Worm (Caenorhabditis elegans) whole organism, L4 larva: ENCODE data around the gene dgtr-1.

Experiments
- F37D6.2 ChIP-seq: sonication (generic microtip); optimal IDR thresholded peaks from 2 replicates; lab custom pipeline; 2016; ENCODE audit warnings: mild to moderate bottlenecking, missing genetic modification characterization, missing compliant biosample characterization
- R02D3.7 ChIP-seq: fragments of 150-350 bp; sonication (generic microtip); optimal IDR thresholded peaks from 3 replicates; lab custom pipeline; 2014; ENCODE audit warnings: missing biosample characterization, missing genetic modification characterization
- T20F7.1 ChIP-seq: fragments of 200-800 bp; sonication (Bioruptor generic); optimal IDR thresholded peaks from 2 replicates; lab custom pipeline; 2018; ENCODE audit warnings: mild to moderate bottlenecking, missing genetic modification characterization, missing compliant biosample characterization
- Y105C5A.15 ChIP-seq: fragments of 200-800 bp; sonication (Bioruptor generic); IDR thresholded peaks from 2 replicates; pipeline ENCODE4 v1.3.6; 2022; ENCODE audit warnings: missing genetic modification characterization, missing compliant biosample characterization
- ZK546.5 ChIP-seq, 2 experiments: sonication (generic microtip); optimal IDR thresholded peaks; 2 replicates each; lab custom pipeline; 2017; ENCODE audit warnings: missing biosample characterization in 2 of 2, missing genetic modification characterization in 2 of 2
- aha-1 ChIP-seq: fragments of 150-350 bp; peaks from one replicate; lab custom pipeline; 2014; ENCODE audit warnings: missing biosample characterization, missing genetic modification characterization
- ama-1 ChIP-seq: fragments of 150-350 bp; optimal IDR thresholded peaks from 2 replicates; lab custom pipeline; 2014; ENCODE audit warnings: inconsistent platforms, mixed read lengths
- arid-1 ChIP-seq: fragments of 200-800 bp; sonication (Bioruptor generic); conservative IDR thresholded peaks from 2 replicates; pipeline ENCODE4 v1.3.6; 2022; ENCODE audit warnings: missing genetic modification reagents, missing genetic modification characterization, missing compliant biosample characterization
- ceh-62 ChIP-seq: sonication (generic microtip); optimal IDR thresholded peaks from 2 replicates; lab custom pipeline; 2017; ENCODE audit warnings: missing biosample characterization, missing genetic modification characterization
- ces-1 ChIP-seq: fragments of 150-350 bp; sonication (generic microtip); optimal IDR thresholded peaks from 4 replicates; lab custom pipeline; 2014; ENCODE audit warnings: missing biosample characterization, missing genetic modification reagents, missing genetic modification characterization
- daf-16 ChIP-seq, 3 experiments: sonication (generic microtip); optimal IDR thresholded peaks; 2 replicates each; lab custom pipeline; 2016 to 2017; ENCODE audit warnings: missing genetic modification characterization in 3 of 3, missing genetic modification reagents in 3 of 3, mild to moderate bottlenecking in 2 of 3, missing compliant biosample characterization in 2 of 3, missing biosample characterization in 1 of 3, moderate library complexity in 1 of 3
- daf-19 ChIP-seq: fragments of 200-800 bp; sonication (Bioruptor generic); conservative IDR thresholded peaks from 2 replicates; pipeline ENCODE4 v1.3.6; 2022; ENCODE audit warnings: missing genetic modification characterization, missing compliant biosample characterization
- egl-43 ChIP-seq: fragments of 200-800 bp; sonication (Bioruptor generic); IDR thresholded peaks from 2 replicates; pipeline ENCODE4 v1.3.6; 2022; ENCODE audit warnings: missing genetic modification reagents, missing genetic modification characterization, missing compliant biosample characterization
- fos-1 ChIP-seq: fragments of 150-350 bp; optimal IDR thresholded peaks from 2 replicates; lab custom pipeline; 2014; ENCODE audit warnings: missing biosample characterization, missing genetic modification characterization
- hif-1 ChIP-seq, 2 experiments: sonication (generic microtip); optimal IDR thresholded peaks; 2 replicates each; lab custom pipeline; 2016 to 2017; ENCODE audit warnings: missing compliant biosample characterization in 2 of 2, missing genetic modification characterization in 2 of 2, missing genetic modification reagents in 2 of 2, missing genotype in 2 of 2, mild to moderate bottlenecking in 1 of 2
- hlh-11 ChIP-seq: fragments of 200-800 bp; sonication (Bioruptor generic); optimal IDR thresholded peaks from 2 replicates; lab custom pipeline; 2018; ENCODE audit warnings: mild to moderate bottlenecking, missing genetic modification characterization, missing compliant biosample characterization
- hlh-30 ChIP-seq: sonication (generic microtip); optimal IDR thresholded peaks from 2 replicates; lab custom pipeline; 2017; ENCODE audit warnings: antibody characterized with exemption, mild to moderate bottlenecking, missing genetic modification characterization, missing compliant biosample characterization; ENCODE audit not compliant: insufficient read depth
- hmg-1.1 ChIP-seq: fragments of 200-800 bp; sonication (Bioruptor generic); IDR thresholded peaks from 2 replicates; pipeline ENCODE4 v1.3.6; 2022; ENCODE audit warnings: missing genetic modification reagents, missing genetic modification characterization, missing compliant biosample characterization
- lin-39 ChIP-seq: fragments of 150-350 bp; optimal IDR thresholded peaks from 2 replicates; lab custom pipeline; 2014; ENCODE audit warnings: missing biosample characterization, missing genetic modification reagents, missing genetic modification characterization
- lsy-2 ChIP-seq, 2 experiments: fragments of 150-350 bp in 1 of 2; sonication (generic microtip) in 1 of 2; optimal IDR thresholded peaks; 2 replicates each; lab custom pipeline; 2014 to 2017; ENCODE audit warnings: missing biosample characterization in 2 of 2, missing genetic modification characterization in 2 of 2
- madf-5 ChIP-seq, 2 experiments: fragments of 200-800 bp; sonication (Bioruptor generic); IDR thresholded peaks; 2 replicates each; pipeline ENCODE4 v1.3.6; 2022; ENCODE audit warnings: missing compliant biosample characterization in 2 of 2, missing genetic modification characterization in 2 of 2
- mep-1 ChIP-seq: fragments of 150-350 bp; sonication (generic microtip); optimal IDR thresholded peaks from 3 replicates; lab custom pipeline; 2014; ENCODE audit warnings: missing biosample characterization, missing genetic modification characterization
- mes-2 ChIP-seq: sonication (generic microtip); optimal IDR thresholded peaks from 2 replicates; lab custom pipeline; 2016; ENCODE audit warnings: missing genotype, mild to moderate bottlenecking, missing genetic modification characterization, missing compliant biosample characterization; ENCODE audit not compliant: poor library complexity, severe bottlenecking
- mxl-2 ChIP-seq: fragments of 200-800 bp; sonication (Bioruptor generic); conservative IDR thresholded peaks from 2 replicates; pipeline ENCODE4 v1.3.6; 2022; ENCODE audit warnings: missing genetic modification reagents, missing genetic modification characterization, missing compliant biosample characterization
- mxl-3 ChIP-seq: fragments of 200-800 bp; sonication (Bioruptor generic); optimal IDR thresholded peaks from 2 replicates; lab custom pipeline; 2018; ENCODE audit warnings: mild to moderate bottlenecking, missing genetic modification characterization, missing compliant biosample characterization
- nhr-102 ChIP-seq: sonication (generic microtip); optimal IDR thresholded peaks from 2 replicates; lab custom pipeline; 2016; ENCODE audit warnings: mild to moderate bottlenecking, missing genetic modification characterization, moderate library complexity, missing compliant biosample characterization
- nhr-11 ChIP-seq: fragments of 150-350 bp; optimal IDR thresholded peaks from 2 replicates; lab custom pipeline; 2014; ENCODE audit warnings: missing biosample characterization, missing genetic modification characterization
- nhr-237 ChIP-seq: sonication (generic microtip); optimal IDR thresholded peaks from 2 replicates; lab custom pipeline; 2017; ENCODE audit warnings: missing biosample characterization, missing genetic modification characterization
- nhr-25 ChIP-seq: sonication (generic microtip); optimal IDR thresholded peaks from 2 replicates; lab custom pipeline; 2017; ENCODE audit warnings: missing genetic modification characterization, mild to moderate bottlenecking, missing compliant biosample characterization, antibody characterized with exemption, moderate library complexity, borderline replicate concordance; ENCODE audit not compliant: insufficient read depth
- nhr-42 ChIP-seq: fragments of 200-800 bp; sonication (Bioruptor generic); IDR thresholded peaks from 2 replicates; pipeline ENCODE4 v1.3.6; 2022; ENCODE audit warnings: missing genetic modification characterization, missing compliant biosample characterization
- nhr-76 ChIP-seq: fragments of 150-350 bp; optimal IDR thresholded peaks from 2 replicates; lab custom pipeline; 2014; ENCODE audit warnings: missing biosample characterization, missing genetic modification characterization
- pha-4 ChIP-seq, 2 experiments: fragments of 150-350 bp in 1 of 2; fragments of 200-800 bp in 1 of 2; sonication (Bioruptor generic) in 1 of 2; IDR thresholded peaks in 1 of 2; optimal IDR thresholded peaks in 1 of 2; 2 replicates each; pipeline versions ENCODE4 v1.3.6 to Lab custom; 2014 to 2022; ENCODE audit warnings: missing genetic modification characterization in 2 of 2, missing genetic modification reagents in 2 of 2, missing biosample characterization in 1 of 2, missing compliant biosample characterization in 1 of 2
- pqm-1 ChIP-seq: sonication (generic microtip); optimal IDR thresholded peaks from 2 replicates; lab custom pipeline; 2017; ENCODE audit warnings: missing biosample characterization, missing genetic modification characterization
- rbr-2 ChIP-seq: sonication (generic microtip); optimal IDR thresholded peaks from 2 replicates; lab custom pipeline; 2016; ENCODE audit warnings: missing genotype, missing genetic modification characterization, missing compliant biosample characterization
- set-16 ChIP-seq: fragments of 200-800 bp; sonication (Bioruptor generic); IDR thresholded peaks from 2 replicates; pipeline ENCODE4 v1.3.6; 2022; ENCODE audit warnings: missing genetic modification reagents, missing genetic modification characterization, missing compliant biosample characterization
- snpc-4 ChIP-seq: fragments of 150-350 bp; optimal IDR thresholded peaks from 2 replicates; lab custom pipeline; 2014; ENCODE audit warnings: missing biosample characterization, missing genetic modification characterization
- unc-62 ChIP-seq, 3 experiments: fragments of 150-350 bp in 1 of 3; sonication (generic microtip); optimal IDR thresholded peaks in 2 of 3; peaks in 1 of 3; 1 replicate in 1 of 3; 2 replicates in 2 of 3; lab custom pipeline; 2014 to 2017; ENCODE audit warnings: missing biosample characterization in 3 of 3, missing genetic modification characterization in 3 of 3, missing genetic modification reagents in 3 of 3, missing genotype in 1 of 3
- zip-2 ChIP-seq: fragments of 150-350 bp; optimal IDR thresholded peaks from 2 replicates; lab custom pipeline; 2014; ENCODE audit warnings: missing biosample characterization, missing genetic modification characterization

The dgtr-1 gene

DNA sequence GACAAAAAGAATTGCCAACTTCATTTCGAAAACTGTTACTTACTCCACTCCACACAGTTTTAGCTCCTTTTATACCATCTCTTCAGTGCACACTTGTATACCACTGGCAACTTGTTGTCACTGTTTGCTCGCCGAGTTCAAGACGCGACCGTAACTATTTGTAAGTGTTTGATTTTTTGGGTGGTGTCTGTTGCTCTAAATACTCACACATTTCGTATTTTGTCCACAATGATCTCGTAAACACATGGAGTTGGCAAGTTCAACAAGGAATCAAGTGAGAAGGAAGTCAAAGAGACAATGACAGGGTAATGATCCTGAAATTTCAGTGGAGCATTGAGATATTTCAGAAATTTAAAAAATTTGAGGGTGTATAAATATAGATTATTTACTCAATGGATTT is 36.1 kb downstream of the dgtr-1 start, which contains the start of gene hpo-26:
Gene hpo-26 (minus strand): TSS at position 31 of the 400 bp plus-strand sequence.
- no peak for TF ChIP-seq daf-16 (GFP tag; optimal IDR thresholded peaks at IDR 0.05; lab: Kevin White, UChicago)
- peak; percentile 75 for TF ChIP-seq daf-16 (tag; optimal IDR thresholded peaks at IDR 0.05; lab: Kevin White, UChicago)
- TF ChIP-seq egl-43 = 0 out of 2 replicates have a peak, but pooled peaks have one; percentile 4
- no peak for TF ChIP-seq lin-39 (tag; lab: Kevin White, UChicago)
- TF ChIP-seq mes-2 (tag; lab: Kevin White, UChicago) = peak; percentile 5

ce11 chrV:6538323-6538722 is 41.4 kb downstream of the dgtr-1 start:
- TF ChIP-seq nhr-102 (tag; lab: Kevin White, UChicago) (no peak), ceh-62 (tag; lab: Kevin White, UChicago) (no peak), egl-43 (0 out of 2 replicates have a peak, but pooled peaks have one; percentile 58), hmg-1.1 (GFP tag; lab: Robert Waterston, UW) (peak; percentile 44; the same call in 1 of the 2 replicates), unc-62 (GFP tag; optimal IDR thresholded peaks at IDR 0.05 in 1 of 2; lab: Kevin White, UChicago) (peak in 1 of 2 experiments; percentile 89), unc-62 (tag; optimal IDR thresholded peaks at IDR 0.05; lab: Kevin White, UChicago) (no peak), zip-2 (tag; lab: Kevin White, UChicago) (no peak), daf-16 (GFP tag; optimal IDR thresholded peaks at IDR 0.05; lab: Kevin White, UChicago) (no peak), daf-16 (tag; optimal IDR thresholded peaks at IDR 0.05; lab: Kevin White, UChicago) (peak; percentile 28), Y105C5A.15 (GFP tag; lab: Robert Waterston, UW) (no peak), hif-1 (tag; optimal IDR thresholded peaks at IDR 0.05; lab: Kevin White, UChicago) (no peak), mxl-2 (no peak), ama-1 (lab: Kevin White, UChicago) (no peak), arid-1 (GFP tag; lab: Robert Waterston, UW) (no peak), rbr-2 (tag; lab: Kevin White, UChicago) (peak; percentile 51), madf-5 (GFP tag; IDR thresholded peaks at IDR 0.05; lab: Robert Waterston, UW) (no peak), nhr-42 (GFP tag; lab: Robert Waterston, UW) (no peak), hlh-11 (peak; percentile 3), F37D6.2 (tag; lab: Kevin White, UChicago) (peak; percentile 10), daf-19 (no peak), fos-1 (tag; lab: Kevin White, UChicago) (no peak), pqm-1 (no peak), nhr-11 (peak; percentile 21), ces-1 (GFP tag; lab: Kevin White, UChicago) (no peak), snpc-4 (tag; lab: Kevin White, UChicago) (no peak), R02D3.7 (tag; lab: Kevin White, UChicago) (no peak), mxl-3 (GFP tag; lab: Kevin White, UChicago) (peak; percentile 57), mep-1 (peak; percentile 6)

- TF ChIP-seq nhr-25 (peak; percentile 14), lsy-2 (tag; optimal IDR thresholded peaks at IDR 0.05; lab: Kevin White, UChicago) (peak in 1 of 2 experiments; percentile 10), daf-19 (no peak), ZK546.5 (tag; optimal IDR thresholded peaks at IDR 0.05; lab: Kevin White, UChicago) (no peak), aha-1 (peak; percentile 72), hlh-11 (peak; percentile 46), hlh-30 (tag; lab: Kevin White, UChicago) (peak; percentile 45), pha-4 (GFP tag; IDR thresholded peaks at IDR 0.05; lab: Robert Waterston, UW) (no peak), pha-4 (tag; optimal IDR thresholded peaks at IDR 0.05; lab: Kevin White, UChicago) (no peak), set-16 (peak; percentile 90), T20F7.1 (GFP tag; lab: Kevin White, UChicago) (no peak), unc-62 (GFP tag; optimal IDR thresholded peaks at IDR 0.05 in 1 of 2; lab: Kevin White, UChicago) (peak in 1 of 2 experiments; percentile 97), unc-62 (tag; optimal IDR thresholded peaks at IDR 0.05; lab: Kevin White, UChicago) (no peak), nhr-76 (tag; lab: Kevin White, UChicago) (no peak), egl-43 (0 out of 2 replicates have a peak, but pooled peaks have one; percentile 27), mxl-3 (GFP tag; lab: Kevin White, UChicago) (peak; percentile 66), ama-1 (lab: Kevin White, UChicago) (no peak), nhr-237 (tag; lab: Kevin White, UChicago) (no peak)
These were observed 45.0 kb downstream of the dgtr-1 start for ce11 chrV:6541875-6542274.
